Worm (Caenorhabditis elegans) whole organism, young adult: ENCODE data around the gene K08D12.8.

ENCODE experiments used
- F33H1.4 ChIP-seq: fragments of 200-800 bp; sonication (Bioruptor generic); IDR thresholded peaks from 2 replicates; pipeline ENCODE4 v1.3.6; 2022; ENCODE audit warnings: missing genetic modification reagents, missing genetic modification characterization, missing compliant biosample characterization
- F39B2.1 ChIP-seq: fragments of 200-800 bp; sonication (Bioruptor generic); IDR thresholded peaks from 2 replicates; pipeline ENCODE4 v1.3.6; 2022; ENCODE audit warnings: missing genetic modification reagents, missing genetic modification characterization, missing compliant biosample characterization
- F49E8.2 ChIP-seq: sonication (generic microtip); optimal IDR thresholded peaks from 3 replicates; lab custom pipeline; 2017; ENCODE audit warnings: missing genetic modification characterization, mild to moderate bottlenecking, missing compliant biosample characterization, antibody characterized with exemption, moderate library complexity; ENCODE audit not compliant: insufficient read depth
- K11D2.4 ChIP-seq: fragments of 200-800 bp; sonication (Bioruptor generic); IDR thresholded peaks from 2 replicates; pipeline ENCODE4 v1.3.6; 2022; ENCODE audit warnings: missing genetic modification reagents, missing genetic modification characterization, missing compliant biosample characterization
- K12H6.12 ChIP-seq: fragments of 200-800 bp; sonication (Bioruptor generic); optimal IDR thresholded peaks from 2 replicates; lab custom pipeline; 2018; ENCODE audit warnings: mild to moderate bottlenecking, missing genetic modification characterization, missing compliant biosample characterization
- T26A5.8 ChIP-seq: sonication (generic microtip); optimal IDR thresholded peaks from 2 replicates; lab custom pipeline; 2016; ENCODE audit warnings: missing genetic modification characterization, missing compliant biosample characterization
- Y53G8AR.9 ChIP-seq: fragments of 200-800 bp; sonication (Bioruptor generic); conservative IDR thresholded peaks from 2 replicates; pipeline ENCODE4 v1.3.6; 2022; ENCODE audit warnings: missing genetic modification reagents, missing genetic modification characterization, missing compliant biosample characterization
- Y67H2A.10 ChIP-seq: fragments of 200-800 bp; sonication (Bioruptor generic); conservative IDR thresholded peaks from 2 replicates; pipeline ENCODE4 v1.3.6; 2022; ENCODE audit warnings: missing genetic modification reagents, missing genetic modification characterization, missing compliant biosample characterization
- ZK185.1 ChIP-seq: sonication (generic microtip); optimal IDR thresholded peaks from 2 replicates; lab custom pipeline; 2016; ENCODE audit warnings: mild to moderate bottlenecking, missing genetic modification characterization, missing compliant biosample characterization; ENCODE audit not compliant: poor library complexity, severe bottlenecking
- attf-3 ChIP-seq: fragments of 200-800 bp; sonication (Bioruptor generic); conservative IDR thresholded peaks from 2 replicates; pipeline ENCODE4 v1.3.6; 2022; ENCODE audit warnings: missing genetic modification reagents, missing genetic modification characterization, missing compliant biosample characterization
- attf-5 ChIP-seq: fragments of 200-800 bp; sonication (Bioruptor generic); optimal IDR thresholded peaks from 2 replicates; lab custom pipeline; 2018; ENCODE audit warnings: mild to moderate bottlenecking, missing genetic modification characterization, missing compliant biosample characterization
- cebp-1 ChIP-seq, 2 experiments: fragments of 200-800 bp in 1 of 2; sonication (Bioruptor generic) in 1 of 2; sonication (generic microtip) in 1 of 2; IDR thresholded peaks in 1 of 2; optimal IDR thresholded peaks in 1 of 2; 2 replicates each; pipeline versions ENCODE4 v1.3.6 to Lab custom; 2017 to 2022; ENCODE audit warnings: missing compliant biosample characterization in 2 of 2, missing genetic modification characterization in 2 of 2, mild to moderate bottlenecking in 1 of 2, missing genetic modification reagents in 1 of 2, moderate library complexity in 1 of 2
- ceh-100 ChIP-seq: fragments of 200-800 bp; sonication (Bioruptor generic); IDR thresholded peaks from 2 replicates; pipeline ENCODE4 v1.3.6; 2022; ENCODE audit warnings: missing genetic modification reagents, missing genetic modification characterization, missing compliant biosample characterization
- ceh-27 ChIP-seq: fragments of 200-800 bp; sonication (Bioruptor generic); optimal IDR thresholded peaks from 2 replicates; lab custom pipeline; 2018; ENCODE audit warnings: mild to moderate bottlenecking, missing genetic modification characterization, moderate library complexity, missing compliant biosample characterization
- ceh-58 ChIP-seq: fragments of 200-800 bp; sonication (Bioruptor generic); IDR thresholded peaks from 2 replicates; pipeline ENCODE4 v1.3.6; 2022; ENCODE audit warnings: missing genetic modification characterization, missing compliant biosample characterization
- dox-1 ChIP-seq: fragments of 200-800 bp; sonication (Bioruptor generic); IDR thresholded peaks from 2 replicates; pipeline ENCODE4 v1.3.6; 2022; ENCODE audit warnings: missing genetic modification reagents, missing genetic modification characterization, missing compliant biosample characterization
- dpl-1 ChIP-seq: fragments of 150-350 bp; optimal IDR thresholded peaks from 2 replicates; lab custom pipeline; 2014; ENCODE audit warnings: missing biosample characterization, missing genetic modification reagents, missing genetic modification characterization
- efl-1 ChIP-seq: fragments of 150-350 bp; optimal IDR thresholded peaks from 2 replicates; lab custom pipeline; 2014; ENCODE audit warnings: missing biosample characterization, missing genetic modification reagents, missing genetic modification characterization
- ekl-4 ChIP-seq: fragments of 200-800 bp; sonication (Bioruptor generic); IDR thresholded peaks from 2 replicates; pipeline ENCODE4 v1.3.6; 2022; ENCODE audit warnings: missing genetic modification reagents, missing genetic modification characterization, missing compliant biosample characterization
- ets-4 ChIP-seq: fragments of 200-800 bp; sonication (Bioruptor generic); optimal IDR thresholded peaks from 2 replicates; lab custom pipeline; 2018; ENCODE audit warnings: mild to moderate bottlenecking, missing genetic modification characterization, missing compliant biosample characterization
- hlh-26 ChIP-seq: fragments of 200-800 bp; sonication (Bioruptor generic); conservative IDR thresholded peaks from 2 replicates; pipeline ENCODE4 v1.3.6; 2022; ENCODE audit warnings: missing genetic modification reagents, missing genetic modification characterization, missing compliant biosample characterization
- hmg-1.2 ChIP-seq: fragments of 200-800 bp; sonication (Bioruptor generic); IDR thresholded peaks from 2 replicates; pipeline ENCODE4 v1.3.6; 2022; ENCODE audit warnings: missing genetic modification reagents, missing genetic modification characterization, missing compliant biosample characterization
- lag-1 ChIP-seq: fragments of 200-800 bp; sonication (Bioruptor generic); IDR thresholded peaks from 2 replicates; pipeline ENCODE4 v1.3.6; 2022; ENCODE audit warnings: missing genetic modification reagents, missing genetic modification characterization, missing compliant biosample characterization
- lin-35 ChIP-seq, 3 experiments: fragments of 150-350 bp in 2 of 3; sonication (generic microtip) in 1 of 3; optimal IDR thresholded peaks; 2 replicates each; lab custom pipeline; 2014 to 2018; ENCODE audit warnings: missing biosample characterization in 3 of 3, missing genetic modification characterization in 3 of 3, missing genetic modification reagents in 3 of 3
- lin-40 ChIP-seq: sonication (generic microtip); optimal IDR thresholded peaks from 2 replicates; lab custom pipeline; 2016; ENCODE audit warnings: missing genetic modification characterization, mild to moderate bottlenecking, missing compliant biosample characterization, missing genotype, missing genetic modification reagents
- lsl-1 ChIP-seq: fragments of 200-800 bp; sonication (Bioruptor generic); optimal IDR thresholded peaks from 2 replicates; lab custom pipeline; 2018; ENCODE audit warnings: mild to moderate bottlenecking, missing genetic modification characterization, moderate library complexity, missing compliant biosample characterization
- madf-3 ChIP-seq: fragments of 200-800 bp; sonication (Bioruptor generic); IDR thresholded peaks from 2 replicates; pipeline ENCODE4 v1.3.6; 2022; ENCODE audit warnings: missing genetic modification reagents, missing genetic modification characterization, missing compliant biosample characterization
- madf-6 ChIP-seq: fragments of 200-800 bp; sonication (Bioruptor generic); IDR thresholded peaks from 2 replicates; pipeline ENCODE4 v1.3.6; 2022; ENCODE audit warnings: missing genetic modification reagents, missing genetic modification characterization, missing compliant biosample characterization
- madf-8 ChIP-seq: fragments of 200-800 bp; sonication (Bioruptor generic); conservative IDR thresholded peaks from 2 replicates; pipeline ENCODE4 v1.3.6; 2022; ENCODE audit warnings: missing genetic modification reagents, missing genetic modification characterization, missing compliant biosample characterization
- mcd-1 ChIP-seq: fragments of 200-800 bp; sonication (Bioruptor generic); IDR thresholded peaks from 2 replicates; pipeline ENCODE4 v1.3.6; 2022; ENCODE audit warnings: missing genetic modification reagents, missing genetic modification characterization, missing compliant biosample characterization
- nfyb-1 ChIP-seq: fragments of 200-800 bp; sonication (Bioruptor generic); IDR thresholded peaks from 2 replicates; pipeline ENCODE4 v1.3.6; 2022; ENCODE audit warnings: missing genetic modification reagents, missing genetic modification characterization, missing compliant biosample characterization
- nhr-27 ChIP-seq: fragments of 200-800 bp; sonication (Bioruptor generic); optimal IDR thresholded peaks from 2 replicates; lab custom pipeline; 2018; ENCODE audit warnings: mild to moderate bottlenecking, missing genetic modification characterization, moderate library complexity, missing compliant biosample characterization
- nhr-80 ChIP-seq: sonication (generic microtip); optimal IDR thresholded peaks from 2 replicates; lab custom pipeline; 2016; ENCODE audit warnings: missing genetic modification characterization, missing compliant biosample characterization
- pbrm-1 ChIP-seq: fragments of 200-800 bp; sonication (Bioruptor generic); IDR thresholded peaks from 2 replicates; pipeline ENCODE4 v1.3.6; 2022; ENCODE audit warnings: missing genetic modification reagents, missing genetic modification characterization, missing compliant biosample characterization
- rcor-1 ChIP-seq: fragments of 200-800 bp; sonication (Bioruptor generic); IDR thresholded peaks from 2 replicates; pipeline ENCODE4 v1.3.6; 2022; ENCODE audit warnings: missing genetic modification reagents, missing genetic modification characterization, missing compliant biosample characterization
- snpc-3.4 ChIP-seq: sonication (generic microtip); optimal IDR thresholded peaks from 2 replicates; lab custom pipeline; 2017; ENCODE audit warnings: missing genetic modification characterization, mild to moderate bottlenecking, missing compliant biosample characterization, antibody characterized with exemption, moderate library complexity, missing genotype, missing genetic modification reagents
- snpc-4 ChIP-seq, 5 experiments: fragments of 150-350 bp in 1 of 5; sonication (generic microtip) in 4 of 5; optimal IDR thresholded peaks; 2 replicates each; lab custom pipeline; 2014 to 2018; ENCODE audit warnings: missing genetic modification characterization in 5 of 5, missing biosample characterization in 3 of 5, antibody characterized with exemption in 2 of 5, mild to moderate bottlenecking in 2 of 5, missing compliant biosample characterization in 2 of 5, missing genotype in 2 of 5, moderate library complexity in 2 of 5, missing genetic modification reagents in 1 of 5
- somi-1 ChIP-seq: fragments of 200-800 bp; sonication (Bioruptor generic); optimal IDR thresholded peaks from 2 replicates; lab custom pipeline; 2018; ENCODE audit warnings: mild to moderate bottlenecking, missing genetic modification characterization, missing compliant biosample characterization
- tbp1 ChIP-seq: fragments of 200-800 bp; sonication (Bioruptor generic); optimal IDR thresholded peaks from 2 replicates; lab custom pipeline; 2018; ENCODE audit warnings: mild to moderate bottlenecking, missing genetic modification characterization, missing compliant biosample characterization
- tlf-1 ChIP-seq: fragments of 200-800 bp; sonication (Bioruptor generic); optimal IDR thresholded peaks from 2 replicates; lab custom pipeline; 2018; ENCODE audit warnings: mild to moderate bottlenecking, missing genetic modification characterization, missing compliant biosample characterization
- xnd-1 ChIP-seq: sonication (generic microtip); optimal IDR thresholded peaks from 2 replicates; lab custom pipeline; 2016; ENCODE audit warnings: missing genotype, missing genetic modification reagents, missing genetic modification characterization, missing compliant biosample characterization
- zim-3 ChIP-seq: sonication (generic microtip); optimal IDR thresholded peaks from 2 replicates; lab custom pipeline; 2017; ENCODE audit warnings: mild to moderate bottlenecking, missing genetic modification characterization, moderate library complexity, missing compliant biosample characterization
- ztf-28 ChIP-seq: fragments of 200-800 bp; sonication (Bioruptor generic); IDR thresholded peaks from 2 replicates; pipeline ENCODE4 v1.3.6; 2022; ENCODE audit warnings: missing genetic modification reagents, missing genetic modification characterization, missing compliant biosample characterization
- ztf-6 ChIP-seq: fragments of 200-800 bp; sonication (Bioruptor generic); IDR thresholded peaks from 2 replicates; pipeline ENCODE4 v1.3.6; 2022; ENCODE audit warnings: missing genetic modification reagents, missing genetic modification characterization, missing compliant biosample characterization

The K08D12.8 gene

DNA sequence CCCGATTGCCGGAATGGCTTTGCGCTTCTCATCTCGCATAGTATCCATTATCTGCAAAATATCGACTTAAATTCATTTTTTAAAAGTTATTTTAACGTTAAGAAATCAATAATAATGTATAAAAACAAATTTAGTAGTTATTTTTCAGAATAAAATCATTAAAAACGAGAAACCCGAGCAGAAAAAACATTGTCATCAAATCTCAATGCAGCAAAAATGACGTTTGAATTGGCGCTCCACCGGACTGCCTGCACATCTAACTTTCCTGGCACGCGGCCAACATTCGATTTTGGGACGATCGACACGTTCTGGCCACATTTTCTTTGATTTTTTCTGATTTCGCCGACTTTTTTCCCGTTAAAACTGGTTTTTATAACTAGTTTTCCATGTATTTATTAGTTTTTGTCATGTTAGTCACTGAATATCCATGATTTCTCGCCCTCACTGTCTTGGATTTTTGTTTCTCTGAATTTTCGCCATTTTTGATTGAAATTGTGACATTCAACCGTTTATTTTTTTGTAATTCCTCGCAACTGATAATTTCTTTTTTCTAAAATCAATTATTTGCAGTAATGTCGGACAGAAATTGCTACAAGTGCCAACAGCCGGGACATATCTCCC lies 16.2 kb upstream of the K08D12.8 start, which contains the start of the genes pbs-1 and K08D12.3:
pbs-1 (minus strand) TSS at position 51 of the 621 bp plus-strand sequence.
K08D12.3 (plus strand) TSS at position 571 of the 621 bp plus-strand sequence.
- TF ChIP-seq nhr-80 = peak; percentile 19
- TF ChIP-seq pbrm-1 (GFP tag; lab: Robert Waterston, UW) = peak; percentile 68
- peak; percentile 72; the same call in 1 of the 2 replicates for TF ChIP-seq madf-6 (GFP tag; lab: Robert Waterston, UW)
- TF ChIP-seq nhr-27 (tag; lab: Kevin White, UChicago) = no peak
- peak; percentile 58 for TF ChIP-seq lsl-1 (GFP tag; lab: Kevin White, UChicago)
- peak; percentile 16 for TF ChIP-seq attf-5 (GFP tag; lab: Kevin White, UChicago)
- TF ChIP-seq ceh-58 (GFP tag; lab: Robert Waterston, UW) = no peak
- peak; percentile 63 for TF ChIP-seq F49E8.2 (tag; lab: Kevin White, UChicago)
- TF ChIP-seq ceh-27 (GFP tag; lab: Kevin White, UChicago) = peak; percentile 24
- 0 out of 2 replicates have a peak, but pooled peaks have one; percentile 29 for TF ChIP-seq ceh-100 (GFP tag; lab: Robert Waterston, UW)
- 0 out of 2 replicates have a peak, but pooled peaks have one; percentile 28 for TF ChIP-seq madf-8 (GFP tag; lab: Robert Waterston, UW)
- TF ChIP-seq ZK185.1 = peak; percentile 14
- peak; percentile 46 for TF ChIP-seq snpc-3.4 (tag; lab: Kevin White, UChicago)
- peak; percentile 31; the same call in 1 of the 2 replicates for TF ChIP-seq madf-3
- TF ChIP-seq zim-3 (tag; lab: Kevin White, UChicago) = no peak
- TF ChIP-seq ekl-4 = peak; percentile 53
- TF ChIP-seq somi-1 (GFP tag; lab: Kevin White, UChicago) = no peak
- peak; percentile 78 for TF ChIP-seq lin-40 (tag; lab: Kevin White, UChicago)
- TF ChIP-seq lin-35 (GFP tag; optimal IDR thresholded peaks at IDR 0.05; lab: Kevin White, UChicago) = peak in 2 of 3 experiments; percentile 7 to 87
- TF ChIP-seq lag-1 (GFP tag; lab: Robert Waterston, UW) = no peak
- TF ChIP-seq F39B2.1 = no peak
- TF ChIP-seq K11D2.4 (GFP tag; lab: Robert Waterston, UW) = peak; percentile 51; the same call in 1 of the 2 replicates
- TF ChIP-seq ztf-6 = no peak
- TF ChIP-seq F33H1.4 (GFP tag; lab: Robert Waterston, UW) = peak; percentile 81
- TF ChIP-seq ets-4 (GFP tag; lab: Kevin White, UChicago) = no peak
- peak; percentile 71 for TF ChIP-seq dpl-1 (GFP tag; lab: Kevin White, UChicago)
- 0 out of 2 replicates have a peak, but pooled peaks have one; percentile 13 for TF ChIP-seq hmg-1.2 (GFP tag; lab: Robert Waterston, UW)
- peak; percentile 43 for TF ChIP-seq tbp1 (GFP tag; lab: Kevin White, UChicago)
- 0 out of 2 replicates have a peak, but pooled peaks have one; percentile 29 for TF ChIP-seq dox-1 (GFP tag; lab: Robert Waterston, UW)
- peak; percentile 81 for TF ChIP-seq tlf-1
- TF ChIP-seq mcd-1 (GFP tag; lab: Robert Waterston, UW) = peak; percentile 87
- TF ChIP-seq T26A5.8 (tag; lab: Kevin White, UChicago) = no peak
- peak; percentile 54; the same call in 1 of the 2 replicates for TF ChIP-seq Y53G8AR.9 (GFP tag; lab: Robert Waterston, UW)
- TF ChIP-seq nfyb-1 (GFP tag; lab: Robert Waterston, UW) = peak; percentile 61
- TF ChIP-seq K12H6.12 = peak; percentile 29
- no peak for TF ChIP-seq snpc-4 (GFP tag; optimal IDR thresholded peaks at IDR 0.05; lab: Kevin White, UChicago)
- TF ChIP-seq snpc-4 (tag; optimal IDR thresholded peaks at IDR 0.05; lab: Kevin White, UChicago) = peak; percentile 20 to 69 (median 38)
- 0 out of 2 replicates have a peak, but pooled peaks have one; percentile 10 for TF ChIP-seq ztf-28
- TF ChIP-seq xnd-1 = peak; percentile 49
- TF ChIP-seq Y67H2A.10 (GFP tag; lab: Robert Waterston, UW) = no peak
- no peak for TF ChIP-seq hlh-26 (GFP tag; lab: Robert Waterston, UW)
- no peak for TF ChIP-seq cebp-1 (GFP tag; IDR thresholded peaks at IDR 0.05; lab: Robert Waterston, UW)
- TF ChIP-seq cebp-1 (tag; optimal IDR thresholded peaks at IDR 0.05; lab: Kevin White, UChicago) = peak; percentile 63
- TF ChIP-seq rcor-1 = peak; percentile 37; the same call in 1 of the 2 replicates
- 0 out of 2 replicates have a peak, but pooled peaks have one; percentile 42 for TF ChIP-seq attf-3 (GFP tag; lab: Robert Waterston, UW)
- peak; percentile 62 for TF ChIP-seq efl-1 (GFP tag; lab: Kevin White, UChicago)
